Worm (Caenorhabditis elegans) whole organism, late embryonic: ENCODE data around the gene ccch-2.

Experiments used
- ceh-14 ChIP-seq: sonication (generic microtip); optimal IDR thresholded peaks from 2 replicates; lab custom pipeline; 2016; ENCODE audit warnings: missing genotype, missing genetic modification characterization, missing compliant biosample characterization
- ceh-30 ChIP-seq: fragments of 150-350 bp; optimal IDR thresholded peaks from 2 replicates; lab custom pipeline; 2014; ENCODE audit warnings: missing biosample characterization, missing genetic modification characterization
- dve-1 ChIP-seq: sonication (generic microtip); optimal IDR thresholded peaks from 2 replicates; lab custom pipeline; 2017; ENCODE audit warnings: antibody characterized with exemption, mild to moderate bottlenecking, missing genetic modification characterization, missing compliant biosample characterization
- hlh-6 ChIP-seq: sonication (generic microtip); optimal IDR thresholded peaks from 2 replicates; lab custom pipeline; 2016; ENCODE audit warnings: missing genotype, missing genetic modification characterization, missing compliant biosample characterization
- pha-2 ChIP-seq: sonication (generic microtip); optimal IDR thresholded peaks from 2 replicates; lab custom pipeline; 2017; ENCODE audit warnings: mild to moderate bottlenecking, missing genetic modification characterization, missing compliant biosample characterization
- pha-4 ChIP-seq: fragments of 150-350 bp; optimal IDR thresholded peaks from 2 replicates; lab custom pipeline; 2018; ENCODE audit warnings: missing biosample characterization, missing genetic modification reagents, missing genetic modification characterization
- pqm-1 ChIP-seq: sonication (generic microtip); optimal IDR thresholded peaks from 2 replicates; lab custom pipeline; 2016; ENCODE audit warnings: missing genetic modification characterization, missing compliant biosample characterization
- sox-2 ChIP-seq: fragments of 200-800 bp; sonication (Bioruptor generic); IDR thresholded peaks from 2 replicates; pipeline ENCODE4 v1.3.6; 2022; ENCODE audit warnings: missing genetic modification reagents, missing genetic modification characterization, missing compliant biosample characterization
- sox-4 ChIP-seq: sonication (generic microtip); optimal IDR thresholded peaks from 2 replicates; lab custom pipeline; 2017; ENCODE audit warnings: mild to moderate bottlenecking, missing genetic modification characterization, inconsistent platforms, missing compliant biosample characterization

DNA sequence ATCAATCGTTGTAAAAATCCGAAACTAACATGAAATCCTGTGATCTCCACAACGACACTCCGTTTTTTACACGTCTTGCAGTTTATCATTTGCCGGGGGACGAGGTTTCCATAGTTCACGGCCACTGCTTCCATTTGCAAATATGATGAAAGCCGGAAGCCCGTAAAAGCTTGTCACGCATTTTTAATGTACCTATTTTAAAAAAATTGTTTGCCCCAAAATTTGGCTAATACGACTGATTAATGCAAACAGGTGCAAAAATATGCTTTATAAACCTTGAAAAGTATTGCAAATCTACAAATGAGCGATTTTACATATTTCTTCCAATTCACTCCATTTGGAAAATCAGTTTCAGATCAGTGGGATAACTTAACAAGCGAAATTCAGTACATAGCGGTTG is 42.9 kb downstream of the ccch-2 start, which contains the start of gene srz-61:
- TF ChIP-seq pha-4 (no peak), pqm-1 (tag; lab: Kevin White, UChicago) (no peak), ceh-14 (no peak), pha-2 (tag; lab: Kevin White, UChicago) (no peak), sox-2 (no peak), ceh-30 (tag; lab: Kevin White, UChicago) (no peak), dve-1 (no peak), hlh-6 (tag; lab: Kevin White, UChicago) (no peak), sox-4 (no peak)
